Comparison of ENCODE assay signal across 1 fruit fly cellular context in the genomic region with DNA sequence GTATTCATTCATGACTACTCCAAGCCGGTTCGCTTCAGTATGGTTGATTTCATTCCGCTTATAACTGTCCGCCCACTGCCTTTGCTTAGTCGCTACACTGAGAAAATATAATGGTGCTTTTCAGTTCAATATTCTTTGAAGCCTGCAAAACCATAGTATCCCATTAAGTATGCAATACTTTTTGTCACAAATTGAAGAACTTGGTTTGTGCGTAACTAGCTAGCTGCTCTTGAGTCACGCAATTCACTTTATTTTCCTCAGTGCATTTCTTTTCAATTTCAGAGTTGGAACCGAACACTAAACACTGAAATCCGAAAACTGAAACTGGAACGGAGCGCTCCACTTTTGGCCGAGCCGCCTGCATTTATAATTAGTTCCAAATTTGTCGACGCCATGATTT.
TF ChIP-seq lines count a peak whose summit lies in the region.

No protein-coding gene starts in this region.

TF ChIP-seq in whole organism, embryonic, 481 proteins besides CTCF, POLR2A, EP300 and RAD21 (continued from another document and continues in another):
- TF ChIP-seq CG17802 (tag; optimal IDR thresholded peaks at IDR 0.05; lab: Kevin White, UChicago): peak; percentile 19
- TF ChIP-seq Ets97D (GFP tag; optimal IDR thresholded peaks at IDR 0.05; lab: Kevin White, UChicago): peak; percentile 7
- TF ChIP-seq Atf6 (GFP tag; IDR thresholded peaks at IDR 0.05; lab: Robert Waterston, UW): no peak
- peak; percentile 74 for TF ChIP-seq CG17328 (GFP tag; IDR thresholded peaks at IDR 0.05; lab: Robert Waterston, UW)
- TF ChIP-seq CG16815 (GFP tag; optimal IDR thresholded peaks at IDR 0.05; lab: Kevin White, UChicago): no peak
- TF ChIP-seq CG10543 (GFP tag; optimal IDR thresholded peaks at IDR 0.05; lab: Kevin White, UChicago): no peak
- peak; percentile 57 for TF ChIP-seq CG18599 (GFP tag; optimal IDR thresholded peaks at IDR 0.05; lab: Kevin White, UChicago)
- no peak for TF ChIP-seq CG11696 (GFP tag; IDR thresholded peaks at IDR 0.05; lab: Robert Waterston, UW)
- TF ChIP-seq CG6683 (GFP tag; optimal IDR thresholded peaks at IDR 0.05; lab: Kevin White, UChicago): no peak
- peak; percentile 25 for TF ChIP-seq ems (GFP tag; optimal IDR thresholded peaks at IDR 0.05; lab: Kevin White, UChicago)
- TF ChIP-seq CG4328 (GFP tag; optimal IDR thresholded peaks at IDR 0.05; lab: Kevin White, UChicago): no peak
- TF ChIP-seq Camta (GFP tag; optimal IDR thresholded peaks at IDR 0.05; lab: Kevin White, UChicago): peak; percentile 16
- no peak for TF ChIP-seq nerfin-2 (GFP tag; IDR thresholded peaks at IDR 0.05; lab: Robert Waterston, UW; ENCODE audit: partially characterized antibody)
- 0 out of 2 replicates have a peak, but pooled peaks have one; percentile 46 for TF ChIP-seq CG16779 (GFP tag; IDR thresholded peaks at IDR 0.05; lab: Robert Waterston, UW)
- TF ChIP-seq Adf1 (GFP tag; IDR thresholded peaks at IDR 0.05; lab: Robert Waterston, UW): no peak
- no peak for TF ChIP-seq kah (GFP tag; optimal IDR thresholded peaks at IDR 0.05; lab: Kevin White, UChicago)
- TF ChIP-seq ham (GFP tag; IDR thresholded peaks at IDR 0.05; lab: Robert Waterston, UW): 0 out of 2 replicates have a peak, but pooled peaks have one; percentile 12
- TF ChIP-seq CG12219 (GFP tag; optimal IDR thresholded peaks at IDR 0.05; lab: Kevin White, UChicago): peak; percentile 43
- no peak for TF ChIP-seq Sin3A (optimal IDR thresholded peaks at IDR 0.05; lab: Kevin White, UChicago)
- TF ChIP-seq CG30403 (GFP tag; optimal IDR thresholded peaks at IDR 0.05; lab: Kevin White, UChicago): peak; percentile 47
- peak; percentile 34 for TF ChIP-seq Atf3 (GFP tag; optimal IDR thresholded peaks at IDR 0.05; lab: Kevin White, UChicago)
- 0 out of 3 replicates have a peak, but pooled peaks have one; percentile 14 for TF ChIP-seq CG6175 (GFP tag; IDR thresholded peaks at IDR 0.05; lab: Robert Waterston, UW)
- TF ChIP-seq Elba2 (GFP tag; optimal IDR thresholded peaks at IDR 0.05; lab: Kevin White, UChicago): no peak
- TF ChIP-seq CG13123 (GFP tag; optimal IDR thresholded peaks at IDR 0.05; lab: Kevin White, UChicago): no peak
- TF ChIP-seq Mrtf (GFP tag; IDR thresholded peaks at IDR 0.05; lab: Robert Waterston, UW): peak; percentile 62; the same call in 2 of the 3 replicates
- TF ChIP-seq CG6272 (GFP tag; IDR thresholded peaks at IDR 0.05; lab: Robert Waterston, UW): 0 out of 2 replicates have a peak, but pooled peaks have one; percentile 47
- TF ChIP-seq eve (GFP tag; optimal IDR thresholded peaks at IDR 0.05; lab: Kevin White, UChicago): peak in 1 of 2 experiments; percentile 69
- TF ChIP-seq HmgZ (tag; optimal IDR thresholded peaks at IDR 0.05; lab: Kevin White, UChicago): peak; percentile 12
- TF ChIP-seq Sox102F (GFP tag; optimal IDR thresholded peaks at IDR 0.05; lab: Kevin White, UChicago): peak; percentile 75
- TF ChIP-seq Ada2b (GFP tag; IDR thresholded peaks at IDR 0.05; lab: Robert Waterston, UW): peak; percentile 52; the same call in 1 of the 2 replicates
- no peak for TF ChIP-seq NC2α (GFP tag; optimal IDR thresholded peaks at IDR 0.05; lab: Kevin White, UChicago)
- peak; percentile 22 for TF ChIP-seq CG5245 (GFP tag; optimal IDR thresholded peaks at IDR 0.05; lab: Kevin White, UChicago)
- TF ChIP-seq sr (GFP tag; IDR thresholded peaks at IDR 0.05; lab: Robert Waterston, UW): no peak
- no peak for TF ChIP-seq CkIIα-i1 (GFP tag; IDR thresholded peaks at IDR 0.05; lab: Robert Waterston, UW)
- TF ChIP-seq Eip74EF (GFP tag; optimal IDR thresholded peaks at IDR 0.05; lab: Kevin White, UChicago): no peak
- no peak for TF ChIP-seq exex (tag; optimal IDR thresholded peaks at IDR 0.05; lab: Kevin White, UChicago)
- no peak for TF ChIP-seq run (tag; optimal IDR thresholded peaks at IDR 0.05; lab: Kevin White, UChicago)
- peak; percentile 27 for TF ChIP-seq CG30431 (GFP tag; optimal IDR thresholded peaks at IDR 0.05; lab: Kevin White, UChicago)
- TF ChIP-seq MBD-R2 (GFP tag; IDR thresholded peaks at IDR 0.05; lab: Robert Waterston, UW): no peak
- TF ChIP-seq CG4854 (GFP tag; optimal IDR thresholded peaks at IDR 0.05; lab: Kevin White, UChicago): peak; percentile 37
- no peak for TF ChIP-seq Hmx (GFP tag; optimal IDR thresholded peaks at IDR 0.05; lab: Kevin White, UChicago)
- peak; percentile 29 for TF ChIP-seq BtbVII (GFP tag; optimal IDR thresholded peaks at IDR 0.05; lab: Kevin White, UChicago)
- TF ChIP-seq CG10431 (GFP tag; optimal IDR thresholded peaks at IDR 0.05; lab: Kevin White, UChicago): no peak
- TF ChIP-seq E2f1 (GFP tag; IDR thresholded peaks at IDR 0.05; lab: Robert Waterston, UW): peak; percentile 59
- peak; percentile 48; the same call in 1 of the 3 replicates for TF ChIP-seq CG2889 (GFP tag; IDR thresholded peaks at IDR 0.05; lab: Robert Waterston, UW)
- peak; percentile 74 for TF ChIP-seq CG15269 (tag; optimal IDR thresholded peaks at IDR 0.05; lab: Kevin White, UChicago)
- peak; percentile 84 for TF ChIP-seq CG11504 (tag; optimal IDR thresholded peaks at IDR 0.05; lab: Kevin White, UChicago)
- TF ChIP-seq CG7839 (tag; optimal IDR thresholded peaks at IDR 0.05; lab: Kevin White, UChicago): peak; percentile 77
- TF ChIP-seq vvl (GFP tag; IDR thresholded peaks at IDR 0.05; lab: Robert Waterston, UW): peak; percentile 71
- peak; percentile 54 for TF ChIP-seq lilli (GFP tag; optimal IDR thresholded peaks at IDR 0.05; lab: Kevin White, UChicago)
- no peak for TF ChIP-seq CG7271 (tag; optimal IDR thresholded peaks at IDR 0.05; lab: Kevin White, UChicago)
- peak; percentile 77 for TF ChIP-seq HLH3B (GFP tag; IDR thresholded peaks at IDR 0.05; lab: Robert Waterston, UW)
- TF ChIP-seq Meics (GFP tag; optimal IDR thresholded peaks at IDR 0.05; lab: Kevin White, UChicago): peak; percentile 55
- TF ChIP-seq CG9932 (GFP tag; IDR thresholded peaks at IDR 0.05; lab: Robert Waterston, UW): peak; percentile 59
- TF ChIP-seq salm (tag; optimal IDR thresholded peaks at IDR 0.05; lab: Kevin White, UChicago): no peak
- peak; percentile 26; the same call in 1 of the 2 replicates for TF ChIP-seq ro (GFP tag; IDR thresholded peaks at IDR 0.05; lab: Robert Waterston, UW)
- TF ChIP-seq sens (GFP tag; lab: Kevin White, UChicago): peak; percentile 79
- no peak for TF ChIP-seq D (optimal IDR thresholded peaks at IDR 0.05; lab: Kevin White, UChicago)
- no peak for TF ChIP-seq D (GFP tag; optimal IDR thresholded peaks at IDR 0.05; lab: Kevin White, UChicago)
- TF ChIP-seq CG13296 (GFP tag; optimal IDR thresholded peaks at IDR 0.05; lab: Kevin White, UChicago): peak; percentile 39
- no peak for TF ChIP-seq CG10565 (GFP tag; optimal IDR thresholded peaks at IDR 0.05; lab: Kevin White, UChicago)
- TF ChIP-seq fru (optimal IDR thresholded peaks at IDR 0.05; lab: Kevin White, UChicago): no peak
- TF ChIP-seq Ravus (GFP tag; IDR thresholded peaks at IDR 0.05; lab: Robert Waterston, UW): no peak
- TF ChIP-seq Drgx (GFP tag; IDR thresholded peaks at IDR 0.05; lab: Robert Waterston, UW): peak; percentile 65; the same call in 1 of the 2 replicates
- TF ChIP-seq fd3F (GFP tag; optimal IDR thresholded peaks at IDR 0.05; lab: Kevin White, UChicago): peak; percentile 33
- no peak for TF ChIP-seq chinmo (GFP tag; IDR thresholded peaks at IDR 0.05; lab: Robert Waterston, UW; ENCODE audit: partially characterized antibody)
- no peak for TF ChIP-seq CG1832 (GFP tag; optimal IDR thresholded peaks at IDR 0.05; lab: Kevin White, UChicago)
- no peak for TF ChIP-seq unc-4 (GFP tag; IDR thresholded peaks at IDR 0.05; lab: Robert Waterston, UW; ENCODE audit: partially characterized antibody)
- TF ChIP-seq Oaz (GFP tag; IDR thresholded peaks at IDR 0.05; lab: Robert Waterston, UW): peak; percentile 43; the same call in 1 of the 2 replicates
- TF ChIP-seq ab (GFP tag; optimal IDR thresholded peaks at IDR 0.05; lab: Kevin White, UChicago): no peak
- no peak for TF ChIP-seq CG16813 (GFP tag; IDR thresholded peaks at IDR 0.05; lab: Robert Waterston, UW; ENCODE audit: partially characterized antibody)
- peak; percentile 36 for TF ChIP-seq caup (GFP tag; optimal IDR thresholded peaks at IDR 0.05; lab: Kevin White, UChicago; ENCODE audit: severe bottlenecking)
- TF ChIP-seq CG8359 (GFP tag; optimal IDR thresholded peaks at IDR 0.05; lab: Kevin White, UChicago; ENCODE audit: borderline replicate concordance): no peak
- TF ChIP-seq gce (GFP tag; IDR thresholded peaks at IDR 0.05; lab: Robert Waterston, UW): peak; percentile 61; the same call in 1 of the 3 replicates
- TF ChIP-seq gfzf (GFP tag; optimal IDR thresholded peaks at IDR 0.05; lab: Kevin White, UChicago): no peak
- no peak for TF ChIP-seq mld (GFP tag; IDR thresholded peaks at IDR 0.05; lab: Robert Waterston, UW; ENCODE audit: partially characterized antibody)
- TF ChIP-seq ken (GFP tag; IDR thresholded peaks at IDR 0.05; lab: Robert Waterston, UW): peak; percentile 50; the same call in 2 of the 3 replicates
- no peak for TF ChIP-seq ac (GFP tag; optimal IDR thresholded peaks at IDR 0.05; lab: Kevin White, UChicago)
- peak; percentile 26 for TF ChIP-seq odd (GFP tag; optimal IDR thresholded peaks at IDR 0.05; lab: Kevin White, UChicago)
- no peak for TF ChIP-seq sd (tag; optimal IDR thresholded peaks at IDR 0.05; lab: Kevin White, UChicago)
- TF ChIP-seq gsb-n (tag; optimal IDR thresholded peaks at IDR 0.05; lab: Kevin White, UChicago): no peak
- peak; percentile 77 for TF ChIP-seq CG14441 (GFP tag; IDR thresholded peaks at IDR 0.05; lab: Robert Waterston, UW)
- peak; percentile 51 for TF ChIP-seq CG9609 (GFP tag; optimal IDR thresholded peaks at IDR 0.05; lab: Kevin White, UChicago)
- TF ChIP-seq CG7987 (GFP tag; optimal IDR thresholded peaks at IDR 0.05; lab: Kevin White, UChicago): no peak
- TF ChIP-seq Fer3 (tag; optimal IDR thresholded peaks at IDR 0.05; lab: Kevin White, UChicago): peak; percentile 45
- no peak for TF ChIP-seq CG6791 (GFP tag; IDR thresholded peaks at IDR 0.05; lab: Robert Waterston, UW; ENCODE audit: partially characterized antibody)
- no peak for TF ChIP-seq CG17912 (GFP tag; optimal IDR thresholded peaks at IDR 0.05; lab: Kevin White, UChicago)
- peak; percentile 31 for TF ChIP-seq CG31365 (tag; optimal IDR thresholded peaks at IDR 0.05; lab: Kevin White, UChicago)
- TF ChIP-seq CG14860 (GFP tag; IDR thresholded peaks at IDR 0.05; lab: Robert Waterston, UW; ENCODE audit: partially characterized antibody): no peak
- no peak for TF ChIP-seq insv (GFP tag; optimal IDR thresholded peaks at IDR 0.05; lab: Kevin White, UChicago)
- TF ChIP-seq Hey (tag; optimal IDR thresholded peaks at IDR 0.05; lab: Kevin White, UChicago): no peak
- peak; percentile 11 for TF ChIP-seq Max (GFP tag; optimal IDR thresholded peaks at IDR 0.05; lab: Kevin White, UChicago)
- TF ChIP-seq Blimp-1 (GFP tag; optimal IDR thresholded peaks at IDR 0.05; lab: Kevin White, UChicago): peak; percentile 50
- TF ChIP-seq pan (optimal IDR thresholded peaks at IDR 0.05; lab: Kevin White, UChicago): no peak
- TF ChIP-seq pan (GFP tag; optimal IDR thresholded peaks at IDR 0.05 in 1 of 2, IDR thresholded peaks at IDR 0.05 in 1 of 2): peak in 1 of 2 experiments; percentile 82
- no peak for TF ChIP-seq YL-1 (GFP tag; optimal IDR thresholded peaks at IDR 0.05; lab: Kevin White, UChicago)
- TF ChIP-seq CG5953 (GFP tag; IDR thresholded peaks at IDR 0.05; lab: Robert Waterston, UW): no peak
- no peak for TF ChIP-seq nom (GFP tag; optimal IDR thresholded peaks at IDR 0.05; lab: Kevin White, UChicago)
- peak; percentile 19 for TF ChIP-seq ewg (GFP tag; optimal IDR thresholded peaks at IDR 0.05; lab: Kevin White, UChicago)
- TF ChIP-seq CG8281 (tag; optimal IDR thresholded peaks at IDR 0.05; lab: Kevin White, UChicago): peak; percentile 5
- no peak for TF ChIP-seq Gsc (GFP tag; IDR thresholded peaks at IDR 0.05; lab: Robert Waterston, UW)
- peak; percentile 17 for TF ChIP-seq emc (GFP tag; optimal IDR thresholded peaks at IDR 0.05; lab: Kevin White, UChicago)
- TF ChIP-seq Dip3 (GFP tag; optimal IDR thresholded peaks at IDR 0.05; lab: Kevin White, UChicago): peak; percentile 23
- no peak for TF ChIP-seq toy (GFP tag; IDR thresholded peaks at IDR 0.05; lab: Robert Waterston, UW)
- TF ChIP-seq zf30C (GFP tag; optimal IDR thresholded peaks at IDR 0.05; lab: Kevin White, UChicago): no peak
- TF ChIP-seq CG17612 (GFP tag; IDR thresholded peaks at IDR 0.05; lab: Robert Waterston, UW): no peak
- no peak for TF ChIP-seq CG42726 (GFP tag; IDR thresholded peaks at IDR 0.05; lab: Robert Waterston, UW; ENCODE audit: partially characterized antibody)
- no peak for TF ChIP-seq Dll (GFP tag; IDR thresholded peaks at IDR 0.05; lab: Robert Waterston, UW; ENCODE audit: partially characterized antibody)
- TF ChIP-seq pb (GFP tag; optimal IDR thresholded peaks at IDR 0.05; lab: Kevin White, UChicago): no peak
- TF ChIP-seq CG11723 (GFP tag; optimal IDR thresholded peaks at IDR 0.05; lab: Kevin White, UChicago): no peak
- TF ChIP-seq CG7357 (GFP tag; IDR thresholded peaks at IDR 0.05; lab: Robert Waterston, UW): no peak
- no peak for TF ChIP-seq psq (GFP tag; optimal IDR thresholded peaks at IDR 0.05; lab: Kevin White, UChicago)
- TF ChIP-seq yki (optimal IDR thresholded peaks at IDR 0.05; lab: Kevin White, UChicago): no peak
- peak; percentile 54 for TF ChIP-seq onecut (GFP tag; IDR thresholded peaks at IDR 0.05; lab: Robert Waterston, UW)
- TF ChIP-seq CG18476 (GFP tag; optimal IDR thresholded peaks at IDR 0.05; lab: Kevin White, UChicago): no peak
- no peak for TF ChIP-seq CG15696 (tag; optimal IDR thresholded peaks at IDR 0.05; lab: Kevin White, UChicago)
- TF ChIP-seq pho (GFP tag; optimal IDR thresholded peaks at IDR 0.05; lab: Kevin White, UChicago): peak; percentile 1
- no peak for TF ChIP-seq ato (GFP tag; IDR thresholded peaks at IDR 0.05; lab: Robert Waterston, UW; ENCODE audit: partially characterized antibody)
- TF ChIP-seq pum (GFP tag; optimal IDR thresholded peaks at IDR 0.05; lab: Kevin White, UChicago): peak; percentile 54
- TF ChIP-seq Usf (GFP tag; optimal IDR thresholded peaks at IDR 0.05; lab: Kevin White, UChicago): no peak
- no peak for TF ChIP-seq CG11398 (GFP tag; optimal IDR thresholded peaks at IDR 0.05; lab: Kevin White, UChicago)
- TF ChIP-seq CG32767 (GFP tag; IDR thresholded peaks at IDR 0.05; lab: Robert Waterston, UW): peak; percentile 43
- peak; percentile 49; the same call in 1 of the 2 replicates for TF ChIP-seq sob (GFP tag; IDR thresholded peaks at IDR 0.05; lab: Robert Waterston, UW)
- no peak for TF ChIP-seq CG12104 (GFP tag; optimal IDR thresholded peaks at IDR 0.05; lab: Kevin White, UChicago)
- TF ChIP-seq Lim3 (GFP tag; IDR thresholded peaks at IDR 0.05; lab: Robert Waterston, UW): no peak
- no peak for TF ChIP-seq gt (GFP tag; IDR thresholded peaks at IDR 0.05; lab: Robert Waterston, UW)
- TF ChIP-seq klu (GFP tag; IDR thresholded peaks at IDR 0.05; lab: Robert Waterston, UW): no peak
